Fruit fly (Drosophila melanogaster) whole organism, embryonic: ENCODE measurements around the gene BNIP3.

Experiments
- Adf1 ChIP-seq: fragments of 200-800 bp; sonication (Bioruptor generic); IDR thresholded peaks from 2 replicates; pipeline ENCODE4 v1.3.6; 2022; ENCODE audit warnings: missing biosample characterization, missing genetic modification characterization
- CG10147 ChIP-seq: fragments of 200-800 bp; sonication (Bioruptor generic); optimal IDR thresholded peaks from 2 replicates; lab custom pipeline; 2019; ENCODE audit warnings: missing biosample characterization, mild to moderate bottlenecking, missing genetic modification characterization, moderate library complexity
- CG10274 ChIP-seq: fragments of 200-800 bp; sonication (Bioruptor generic); optimal IDR thresholded peaks from 3 replicates; lab custom pipeline; 2017; ENCODE audit warnings: missing biosample characterization, mild to moderate bottlenecking, missing genetic modification characterization
- CG10366 ChIP-seq: fragments of 200-800 bp; sonication (Bioruptor generic); IDR thresholded peaks from 2 replicates; pipeline ENCODE4 v1.3.6; 2022; ENCODE audit warnings: missing biosample characterization, missing genetic modification characterization
- CG10959 ChIP-seq: fragments of 200-800 bp; sonication (Bioruptor generic); IDR thresholded peaks from 2 replicates; pipeline ENCODE4 v1.3.6; 2022; ENCODE audit warnings: missing biosample characterization, missing genetic modification characterization
- CG11456 ChIP-seq: fragments of 200-800 bp; sonication (Bioruptor generic); IDR thresholded peaks from 3 replicates; pipeline ENCODE4 v1.3.6; 2022; ENCODE audit warnings: missing biosample characterization, missing genetic modification characterization
- CG12155 ChIP-seq: fragments of 200-800 bp; sonication (Bioruptor generic); optimal IDR thresholded peaks from 3 replicates; lab custom pipeline; 2016; ENCODE audit warnings: missing biosample characterization, missing genetic modification characterization
- CG12219 ChIP-seq: fragments of 200-800 bp; sonication (Bioruptor generic); optimal IDR thresholded peaks from 3 replicates; lab custom pipeline; 2018; ENCODE audit warnings: missing biosample characterization, mild to moderate bottlenecking, missing genetic modification characterization
- CG13624 ChIP-seq: fragments of 200-800 bp; sonication (Bioruptor generic); optimal IDR thresholded peaks from 2 replicates; lab custom pipeline; 2016; ENCODE audit warnings: missing biosample characterization, missing genetic modification characterization
- CG18262 ChIP-seq: fragments of 200-800 bp; optimal IDR thresholded peaks from 3 replicates; lab custom pipeline; 2019; ENCODE audit warnings: missing biosample characterization, mild to moderate bottlenecking, missing genetic modification characterization, moderate library complexity
- CG2712 ChIP-seq: fragments of 200-800 bp; optimal IDR thresholded peaks from 3 replicates; lab custom pipeline; 2019; ENCODE audit warnings: missing biosample characterization, mild to moderate bottlenecking, missing genetic modification characterization, moderate library complexity
- CG30431 ChIP-seq: fragments of 200-800 bp; sonication (Bioruptor generic); optimal IDR thresholded peaks from 2 replicates; lab custom pipeline; 2017; ENCODE audit warnings: missing biosample characterization, missing genetic modification characterization
- CG8290 ChIP-seq, 3 experiments: fragments of 200-800 bp; sonication (Bioruptor generic); optimal IDR thresholded peaks; 2 replicates each; lab custom pipeline; 2016 to 2019; ENCODE audit warnings: missing biosample characterization in 3 of 3, missing genetic modification characterization in 3 of 3, mild to moderate bottlenecking in 2 of 3, moderate library complexity in 1 of 3
- CG9876 ChIP-seq: fragments of 200-800 bp; sonication (Bioruptor generic); optimal IDR thresholded peaks from 2 replicates; lab custom pipeline; 2016; ENCODE audit warnings: missing biosample characterization, missing genetic modification characterization
- D ChIP-seq, 2 experiments: fragments of 200-800 bp in 1 of 2; fragments of >200 bp in 1 of 2; sonication (Bioruptor generic) in 1 of 2; optimal IDR thresholded peaks; 2 replicates in 1 of 2; 3 replicates in 1 of 2; lab custom pipeline; 2017; ENCODE audit warnings: mild to moderate bottlenecking in 1 of 2, missing biosample characterization in 1 of 2, missing genetic modification characterization in 1 of 2, missing genetic modification reagents in 1 of 2
- Doc2 ChIP-seq: fragments of 200-800 bp; sonication (Bioruptor generic); IDR thresholded peaks from 2 replicates; pipeline ENCODE4 v1.3.6; 2022; ENCODE audit warnings: missing biosample characterization, missing genetic modification characterization
- Doc3 ChIP-seq: fragments of 200-800 bp; sonication (Bioruptor generic); IDR thresholded peaks from 3 replicates; pipeline ENCODE4 v1.3.6; 2022; ENCODE audit warnings: missing biosample characterization, missing genetic modification characterization; ENCODE audit not compliant: partially characterized antibody
- Hmx ChIP-seq: fragments of 200-800 bp; sonication (Bioruptor generic); optimal IDR thresholded peaks from 2 replicates; lab custom pipeline; 2016; ENCODE audit warnings: missing biosample characterization, missing genetic modification characterization
- Mad ChIP-seq: fragments of 200-800 bp; sonication (Bioruptor generic); optimal IDR thresholded peaks from 2 replicates; lab custom pipeline; 2016; ENCODE audit warnings: missing biosample characterization, missing genetic modification characterization
- NC2β ChIP-seq: fragments of 200-800 bp; sonication (Bioruptor generic); optimal IDR thresholded peaks from 2 replicates; lab custom pipeline; 2016; ENCODE audit warnings: missing biosample characterization, missing genetic modification characterization
- NFAT ChIP-seq: fragments of 200-800 bp; sonication (Bioruptor generic); IDR thresholded peaks from 2 replicates; pipeline ENCODE4 v1.3.6; 2022; ENCODE audit warnings: missing biosample characterization, missing genetic modification characterization
- Nf-YA ChIP-seq: fragments of 200-800 bp; sonication (Bioruptor generic); IDR thresholded peaks from 2 replicates; pipeline ENCODE4 v1.3.6; 2022; ENCODE audit warnings: missing biosample characterization, missing genetic modification characterization
- Nf-YC ChIP-seq: fragments of 200-800 bp; optimal IDR thresholded peaks from 3 replicates; lab custom pipeline; 2019; ENCODE audit warnings: missing biosample characterization, mild to moderate bottlenecking, missing genetic modification characterization, moderate library complexity
- Sin3A ChIP-seq: fragments of >200 bp; optimal IDR thresholded peaks from 2 replicates; lab custom pipeline; 2018
- Six4 ChIP-seq: fragments of 200-800 bp; sonication (Bioruptor generic); optimal IDR thresholded peaks from 2 replicates; lab custom pipeline; 2016; ENCODE audit warnings: missing biosample characterization, missing genetic modification characterization
- Xrp1 ChIP-seq: fragments of 200-800 bp; sonication (Bioruptor generic); IDR thresholded peaks from 2 replicates; pipeline ENCODE4 v1.3.6; 2022; ENCODE audit warnings: missing biosample characterization, missing genetic modification characterization
- aop ChIP-seq: fragments of 200-800 bp; sonication (Bioruptor generic); IDR thresholded peaks from 2 replicates; pipeline ENCODE4 v1.3.6; 2022; ENCODE audit warnings: missing biosample characterization, missing genetic modification characterization
- ase ChIP-seq: fragments of 200-800 bp; sonication (Bioruptor generic); IDR thresholded peaks from 3 replicates; pipeline ENCODE4 v1.3.6; 2022; ENCODE audit warnings: missing biosample characterization, missing genetic modification characterization
- az2 ChIP-seq: fragments of 200-800 bp; sonication (Bioruptor generic); optimal IDR thresholded peaks from 3 replicates; lab custom pipeline; 2016; ENCODE audit warnings: missing biosample characterization, missing genetic modification characterization
- bigmax ChIP-seq: fragments of 200-800 bp; sonication (Bioruptor generic); optimal IDR thresholded peaks from 2 replicates; lab custom pipeline; 2018; ENCODE audit warnings: missing biosample characterization, mild to moderate bottlenecking, missing genetic modification characterization
- cato ChIP-seq: fragments of 200-800 bp; sonication (Bioruptor generic); optimal IDR thresholded peaks from 2 replicates; lab custom pipeline; 2016; ENCODE audit warnings: missing biosample characterization, missing genetic modification characterization, borderline replicate concordance
- fd102C ChIP-seq: fragments of 200-800 bp; sonication (Bioruptor generic); optimal IDR thresholded peaks from 2 replicates; lab custom pipeline; 2018; ENCODE audit warnings: missing biosample characterization, mild to moderate bottlenecking, missing genetic modification characterization, moderate library complexity
- fd3F ChIP-seq: fragments of 200-800 bp; sonication (Bioruptor generic); optimal IDR thresholded peaks from 2 replicates; lab custom pipeline; 2018; ENCODE audit warnings: missing biosample characterization, mild to moderate bottlenecking, missing genetic modification characterization, moderate library complexity
- gem ChIP-seq: fragments of 200-800 bp; sonication (Bioruptor generic); optimal IDR thresholded peaks from 2 replicates; lab custom pipeline; 2019; ENCODE audit warnings: missing biosample characterization, mild to moderate bottlenecking, missing genetic modification characterization, moderate library complexity
- jumu ChIP-seq: fragments of 200-800 bp; sonication (Bioruptor generic); optimal IDR thresholded peaks from 3 replicates; lab custom pipeline; 2016; ENCODE audit warnings: missing biosample characterization, missing genetic modification characterization
- kni ChIP-seq: fragments of 200-800 bp; sonication (Bioruptor generic); optimal IDR thresholded peaks from 3 replicates; lab custom pipeline; 2017; ENCODE audit warnings: mild to moderate bottlenecking, missing biosample characterization, missing genetic modification reagents, missing genetic modification characterization
- maf-S ChIP-seq: fragments of 200-800 bp; sonication (Bioruptor generic); optimal IDR thresholded peaks from 2 replicates; lab custom pipeline; 2016; ENCODE audit warnings: missing biosample characterization, missing genetic modification characterization
- mam ChIP-seq: fragments of 200-800 bp; sonication (Bioruptor generic); optimal IDR thresholded peaks from 3 replicates; lab custom pipeline; 2016; ENCODE audit warnings: missing biosample characterization, missing genetic modification characterization
- nerfin-2 ChIP-seq: fragments of 200-800 bp; sonication (Bioruptor generic); IDR thresholded peaks from 2 replicates; pipeline ENCODE4 v1.3.6; 2022; ENCODE audit warnings: missing biosample characterization, missing genetic modification characterization; ENCODE audit not compliant: partially characterized antibody
- nmo ChIP-seq: fragments of 200-800 bp; sonication (Bioruptor generic); optimal IDR thresholded peaks from 2 replicates; lab custom pipeline; 2018; ENCODE audit warnings: missing biosample characterization, mild to moderate bottlenecking, missing genetic modification characterization, moderate library complexity
- odd ChIP-seq: fragments of 200-800 bp; sonication (Bioruptor generic); optimal IDR thresholded peaks from 2 replicates; lab custom pipeline; 2017; ENCODE audit warnings: missing biosample characterization, mild to moderate bottlenecking, missing genetic modification characterization
- pan ChIP-seq, 4 experiments: fragments of >200 bp in 3 of 4; fragments of 200-800 bp in 1 of 4; sonication (Bioruptor generic) in 1 of 4; optimal IDR thresholded peaks in 3 of 4; IDR thresholded peaks in 1 of 4; 2 replicates each; pipeline versions ENCODE4 v1.3.6 to Lab custom; 2017 to 2022; ENCODE audit warnings: missing biosample characterization in 2 of 4, missing genetic modification characterization in 2 of 4, mixed read lengths in 1 of 4
- rib ChIP-seq: fragments of 200-800 bp; sonication (Bioruptor generic); IDR thresholded peaks from 2 replicates; pipeline ENCODE4 v1.3.6; 2022; ENCODE audit warnings: missing biosample characterization, missing genetic modification characterization
- sd ChIP-seq: fragments of 200-800 bp; sonication (Bioruptor generic); optimal IDR thresholded peaks from 3 replicates; lab custom pipeline; 2018; ENCODE audit warnings: missing biosample characterization, mild to moderate bottlenecking, missing genetic modification characterization, moderate library complexity
- seq ChIP-seq: fragments of 200-800 bp; sonication (Bioruptor generic); IDR thresholded peaks from 2 replicates; pipeline ENCODE4 v1.3.6; 2022; ENCODE audit warnings: missing biosample characterization, missing genetic modification characterization
- sr ChIP-seq: fragments of 200-800 bp; sonication (Bioruptor generic); IDR thresholded peaks from 3 replicates; pipeline ENCODE4 v1.3.6; 2022; ENCODE audit warnings: missing biosample characterization, missing genetic modification characterization
- stwl ChIP-seq: fragments of 200-800 bp; sonication (Bioruptor generic); optimal IDR thresholded peaks from 3 replicates; lab custom pipeline; 2018; ENCODE audit warnings: missing biosample characterization, mild to moderate bottlenecking, missing genetic modification characterization, moderate library complexity
- trem ChIP-seq: fragments of 200-800 bp; optimal IDR thresholded peaks from 3 replicates; lab custom pipeline; 2019; ENCODE audit warnings: missing biosample characterization, mild to moderate bottlenecking, missing genetic modification characterization, moderate library complexity
- vfl ChIP-seq: fragments of 200-800 bp; sonication (Bioruptor generic); optimal IDR thresholded peaks from 2 replicates; lab custom pipeline; 2016; ENCODE audit warnings: missing biosample characterization, missing genetic modification characterization

The BNIP3 gene

DNA sequence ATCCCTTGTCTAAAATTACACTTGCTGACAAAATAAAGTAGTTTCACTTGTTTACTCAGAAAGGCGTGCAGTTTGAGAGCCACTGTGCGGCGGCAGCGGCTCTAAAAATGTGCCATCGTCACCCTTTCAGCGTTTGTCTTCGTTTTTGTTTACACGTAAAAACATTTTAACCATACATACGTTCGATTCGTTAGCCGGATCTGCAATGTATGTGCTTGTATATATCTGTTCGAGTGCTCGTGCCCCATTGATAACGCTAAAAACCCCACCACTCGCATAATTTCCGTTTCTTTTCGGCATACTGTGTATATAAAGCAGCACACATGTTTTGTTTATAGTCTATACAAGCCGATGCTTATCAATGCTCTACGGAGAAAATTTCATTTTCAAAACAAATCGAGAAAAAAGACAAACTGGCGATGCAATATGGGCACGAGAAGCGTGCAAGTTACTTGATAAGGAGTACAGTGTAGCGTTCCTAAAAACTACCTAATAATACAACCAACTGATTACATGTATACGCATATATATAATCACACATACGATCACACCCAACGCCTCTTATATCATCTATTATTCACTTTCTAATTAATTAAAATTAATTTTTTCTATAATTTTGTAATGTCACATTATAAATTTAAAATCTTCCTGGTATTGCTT, 2.5 kb downstream of the BNIP3 start (continued):
- TF ChIP-seq bigmax (no peak), Hmx (GFP tag; lab: Kevin White, UChicago) (no peak), mam (GFP tag; lab: Kevin White, UChicago) (no peak), stwl (tag; lab: Kevin White, UChicago) (no peak), pan (optimal IDR thresholded peaks at IDR 0.05; lab: Kevin White, UChicago) (no peak), pan (GFP tag; optimal IDR thresholded peaks at IDR 0.05 in 1 of 2, IDR thresholded peaks at IDR 0.05 in 1 of 2) (peak in 1 of 2 experiments; percentile 54), CG10147 (GFP tag; lab: Kevin White, UChicago) (no peak), NC2β (GFP tag; lab: Kevin White, UChicago) (no peak), CG30431 (GFP tag; lab: Kevin White, UChicago) (no peak), sd (tag; lab: Kevin White, UChicago) (peak; percentile 31), kni (peak; percentile 49), CG18262 (tag; lab: Kevin White, UChicago) (peak; percentile 66), Xrp1 (GFP tag; lab: Robert Waterston, UW) (peak; percentile 74), CG2712 (peak; percentile 67), CG12155 (GFP tag; lab: Kevin White, UChicago) (peak; percentile 39), CG10959 (GFP tag; lab: Robert Waterston, UW) (peak; percentile 10; the same call in 1 of the 2 replicates), cato (GFP tag; lab: Kevin White, UChicago) (no peak), CG10366 (peak; percentile 33), CG13624 (GFP tag; lab: Kevin White, UChicago) (no peak), vfl (GFP tag; lab: Kevin White, UChicago) (no peak), aop (GFP tag; lab: Robert Waterston, UW) (no peak), fd3F (GFP tag; lab: Kevin White, UChicago) (peak; percentile 1), az2 (GFP tag; lab: Kevin White, UChicago) (peak; percentile 3), Mad (GFP tag; lab: Kevin White, UChicago) (no peak), jumu (GFP tag; lab: Kevin White, UChicago) (no peak), D (optimal IDR thresholded peaks at IDR 0.05; lab: Kevin White, UChicago) (no peak), D (GFP tag; optimal IDR thresholded peaks at IDR 0.05; lab: Kevin White, UChicago) (no peak), Six4 (peak; percentile 42), Nf-YA (GFP tag; lab: Robert Waterston, UW) (no peak), sr (no peak), Sin3A (lab: Kevin White, UChicago) (no peak), Doc2 (GFP tag; lab: Robert Waterston, UW) (no peak), nmo (GFP tag; lab: Kevin White, UChicago) (peak; percentile 49), gem (tag; lab: Kevin White, UChicago) (peak; percentile 75), CG9876 (GFP tag; lab: Kevin White, UChicago) (no peak), ase (no peak), rib (GFP tag; lab: Robert Waterston, UW) (no peak), odd (no peak), fd102C (GFP tag; lab: Kevin White, UChicago) (no peak), seq (GFP tag; lab: Robert Waterston, UW) (no peak), trem (peak; percentile 29), CG10274 (GFP tag; lab: Kevin White, UChicago) (no peak), CG8290 (GFP tag; optimal IDR thresholded peaks at IDR 0.05; lab: Kevin White, UChicago) (no peak), CG8290 (tag; optimal IDR thresholded peaks at IDR 0.05; lab: Kevin White, UChicago) (peak in 1 of 2 experiments; percentile 29), CG11456 (GFP tag; lab: Robert Waterston, UW) (no peak), Nf-YC (tag; lab: Kevin White, UChicago) (no peak), Adf1 (GFP tag; lab: Robert Waterston, UW) (peak; percentile 20; the same call in 1 of the 2 replicates), Doc3 (no peak), nerfin-2 (GFP tag; lab: Robert Waterston, UW) (no peak), maf-S (GFP tag; lab: Kevin White, UChicago) (no peak), NFAT (GFP tag; lab: Robert Waterston, UW) (no peak), CG12219 (peak; percentile 12)
